Fruit fly (Drosophila melanogaster) whole organism, embryonic: ENCODE data around the gene CG7966.

Source experiments
- CG14860 ChIP-seq: fragments of 200-800 bp; sonication (Bioruptor generic); IDR thresholded peaks from 3 replicates; pipeline ENCODE4 v1.3.6; 2022; ENCODE audit warnings: missing biosample characterization, missing genetic modification characterization; ENCODE audit not compliant: partially characterized antibody
- CG15601 ChIP-seq: fragments of 200-800 bp; sonication (Bioruptor generic); optimal IDR thresholded peaks from 3 replicates; lab custom pipeline; 2019; ENCODE audit warnings: missing biosample characterization, mild to moderate bottlenecking, missing genetic modification characterization, moderate library complexity
- CG6272 ChIP-seq: fragments of 200-800 bp; sonication (Bioruptor generic); IDR thresholded peaks from 2 replicates; pipeline ENCODE4 v1.3.6; 2022; ENCODE audit warnings: missing biosample characterization, missing genetic modification characterization
- CG8478 ChIP-seq: fragments of >200 bp; optimal IDR thresholded peaks from 2 replicates; lab custom pipeline; 2018
- CG9932 ChIP-seq: fragments of 200-800 bp; sonication (Bioruptor generic); IDR thresholded peaks from 2 replicates; pipeline ENCODE4 v1.3.6; 2022; ENCODE audit warnings: missing biosample characterization, missing genetic modification characterization
- Spps ChIP-seq: fragments of 200-800 bp; sonication (Bioruptor generic); optimal IDR thresholded peaks from 2 replicates; lab custom pipeline; 2018; ENCODE audit warnings: missing biosample characterization, mild to moderate bottlenecking, missing genetic modification characterization
- fu2 ChIP-seq: fragments of 200-800 bp; sonication (Bioruptor generic); optimal IDR thresholded peaks from 2 replicates; lab custom pipeline; 2016; ENCODE audit warnings: missing biosample characterization, missing genetic modification characterization
- gt ChIP-seq: fragments of 200-800 bp; sonication (Bioruptor generic); IDR thresholded peaks from 2 replicates; pipeline ENCODE4 v1.3.6; 2022; ENCODE audit warnings: missing biosample characterization, missing genetic modification characterization
- mam ChIP-seq: fragments of 200-800 bp; sonication (Bioruptor generic); optimal IDR thresholded peaks from 3 replicates; lab custom pipeline; 2016; ENCODE audit warnings: missing biosample characterization, missing genetic modification characterization
- unc-4 ChIP-seq: fragments of 200-800 bp; sonication (Bioruptor generic); IDR thresholded peaks from 2 replicates; pipeline ENCODE4 v1.3.6; 2022; ENCODE audit warnings: missing biosample characterization, missing genetic modification characterization; ENCODE audit not compliant: partially characterized antibody

DNA sequence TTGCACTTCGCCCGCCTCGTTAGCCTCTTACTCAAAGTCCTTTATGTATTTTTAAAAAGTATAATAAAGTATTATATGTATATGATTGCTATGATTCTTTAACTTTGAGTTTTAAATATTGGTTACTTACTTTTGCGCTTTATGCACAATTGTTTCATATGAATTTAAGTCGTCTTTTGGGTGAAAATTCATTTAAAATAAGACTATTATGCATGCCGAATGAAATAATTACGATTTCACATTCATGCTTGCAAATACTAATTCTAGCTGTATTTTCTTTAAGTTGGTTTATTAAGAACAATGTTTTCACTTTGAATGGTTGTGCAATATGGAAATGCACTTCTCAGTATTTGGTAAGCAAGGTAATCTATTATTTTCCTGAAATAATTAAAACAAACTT is 34.7 kb upstream of the CG7966 start, which contains the start of gene CG43063:
- TF ChIP-seq mam (GFP tag; lab: Kevin White, UChicago) (no peak), CG14860 (GFP tag; lab: Robert Waterston, UW) (no peak), unc-4 (GFP tag; lab: Robert Waterston, UW) (no peak), CG15601 (tag; lab: Kevin White, UChicago) (no peak), Spps (tag; lab: Kevin White, UChicago) (no peak), CG9932 (GFP tag; lab: Robert Waterston, UW) (no peak), gt (GFP tag; lab: Robert Waterston, UW) (no peak), fu2 (no peak), CG6272 (no peak), CG8478 (lab: Kevin White, UChicago) (no peak)
